Fruit fly (Drosophila melanogaster) whole organism, larva: ENCODE results near the gene kirre.

ENCODE experiments used
- noc ChIP-seq: fragments of 200-800 bp; sonication (Bioruptor generic); optimal IDR thresholded peaks from 3 replicates; lab custom pipeline; 2019; ENCODE audit warnings: missing biosample characterization, mild to moderate bottlenecking, missing genetic modification characterization, moderate library complexity

The kirre gene

DNA sequence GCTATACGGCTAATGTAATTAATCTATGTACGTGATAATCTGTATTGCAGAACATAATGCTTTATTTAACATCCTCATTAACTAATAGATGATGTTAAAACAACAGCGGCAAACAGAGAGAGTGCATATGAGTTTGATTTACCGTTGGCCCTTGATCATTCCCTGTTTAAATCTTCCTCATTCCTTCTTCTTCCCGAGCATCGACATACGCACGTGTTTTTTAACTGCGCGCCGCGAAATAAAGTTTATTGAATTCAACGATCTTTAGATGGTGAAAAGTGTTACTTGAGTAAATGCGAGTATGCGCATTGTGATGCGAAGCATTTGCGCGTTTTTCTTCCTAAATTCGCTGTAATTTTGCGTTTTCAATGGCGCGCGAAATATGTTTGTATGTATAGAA is at the start of gene kirre:
Gene kirre, plus strand, starts transcription at position 301 of the 400 bp plus-strand sequence.
- no peak for TF ChIP-seq noc

DNA sequence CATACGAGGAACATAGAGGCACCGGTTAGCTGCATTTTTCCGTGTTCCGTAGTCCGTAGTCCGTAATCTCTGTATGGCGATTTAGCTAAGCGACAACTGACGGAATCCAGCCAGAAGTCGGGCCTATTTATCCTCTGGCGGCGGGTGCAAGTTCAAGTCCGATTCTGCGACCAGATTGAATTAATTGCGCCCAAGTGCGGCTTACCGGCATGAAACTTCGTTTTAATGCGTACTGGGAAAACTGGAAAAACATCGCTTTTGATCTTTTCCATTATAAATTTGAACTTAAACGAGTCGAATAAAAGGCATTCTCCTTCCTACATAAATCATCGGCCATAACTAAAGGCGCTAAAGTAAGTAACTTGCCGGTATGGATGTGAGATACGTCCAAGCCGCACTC is 46.4 kb upstream of the kirre start, which contains the start of gene dyw:
Gene dyw, minus strand, starts transcription at position 101 of the 400 bp plus-strand sequence.
- no peak for TF ChIP-seq noc

DNA sequence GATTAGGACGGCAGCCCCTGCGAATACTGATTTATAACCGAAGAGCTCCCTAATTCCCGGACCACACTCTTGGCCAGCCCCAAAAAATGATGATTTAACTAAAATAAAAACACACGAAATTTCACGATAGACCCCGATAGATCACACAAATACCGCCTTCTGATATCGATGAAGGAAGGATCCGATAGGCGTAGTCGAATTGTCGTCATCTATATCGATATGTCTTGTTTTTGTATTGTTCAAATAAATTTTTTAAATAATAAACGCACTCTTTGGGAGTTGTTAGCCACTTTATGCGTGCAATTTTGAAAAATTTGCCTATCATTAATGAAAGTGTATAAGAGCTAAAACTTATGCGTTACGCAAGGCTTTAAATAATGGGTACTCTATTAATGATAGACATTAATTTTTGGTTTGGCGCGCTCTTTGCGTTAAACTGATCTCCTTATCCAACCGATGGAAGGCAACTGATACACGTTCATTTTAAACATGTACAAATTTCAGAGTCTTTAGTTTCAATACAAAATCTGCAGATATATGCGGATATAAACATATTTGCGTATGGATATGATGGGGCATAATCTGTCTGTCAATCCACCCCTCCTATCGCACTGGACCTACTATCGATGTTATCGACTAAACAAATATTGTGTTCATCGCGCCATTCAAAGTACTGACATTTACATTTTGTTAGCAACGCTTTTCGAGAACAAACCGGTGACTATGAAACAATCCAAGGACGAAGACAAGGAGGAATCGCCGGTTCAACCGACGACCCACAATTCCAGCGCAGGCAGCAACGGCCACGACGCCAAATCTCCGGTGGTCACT is 41.9 kb upstream of the kirre start, which contains the start of the genes Spg7 and Lint-O:
Gene Spg7, minus strand, starts transcription at position 148 of the 831 bp plus-strand sequence.
Gene Lint-O, plus strand, starts transcription at position 638 of the 831 bp plus-strand sequence.
- no peak for TF ChIP-seq noc

DNA sequence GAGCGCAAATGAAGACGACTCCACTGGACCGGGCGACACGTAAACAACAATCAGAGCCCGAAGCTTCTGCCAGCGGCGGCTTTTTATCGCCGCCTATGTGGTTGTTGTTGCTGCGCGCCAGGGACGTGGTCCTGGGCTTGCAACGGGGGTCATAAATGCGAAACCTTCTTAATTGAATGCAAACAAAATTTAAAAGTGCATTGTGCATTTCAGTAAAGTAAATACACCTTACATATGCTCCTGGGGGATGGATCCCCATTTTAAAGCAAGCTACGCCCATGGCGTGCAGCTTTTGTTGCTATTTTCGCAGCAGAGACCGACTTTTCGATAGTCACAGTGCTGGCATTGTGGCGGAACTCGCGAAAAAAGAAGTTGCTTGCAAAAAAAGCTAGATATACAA is 36.5 kb upstream of the kirre start, which contains the start of gene Ugalt:
Gene Ugalt, minus strand, starts transcription at position 160 of the 400 bp plus-strand sequence.
- peak; percentile 100 for TF ChIP-seq noc

DNA sequence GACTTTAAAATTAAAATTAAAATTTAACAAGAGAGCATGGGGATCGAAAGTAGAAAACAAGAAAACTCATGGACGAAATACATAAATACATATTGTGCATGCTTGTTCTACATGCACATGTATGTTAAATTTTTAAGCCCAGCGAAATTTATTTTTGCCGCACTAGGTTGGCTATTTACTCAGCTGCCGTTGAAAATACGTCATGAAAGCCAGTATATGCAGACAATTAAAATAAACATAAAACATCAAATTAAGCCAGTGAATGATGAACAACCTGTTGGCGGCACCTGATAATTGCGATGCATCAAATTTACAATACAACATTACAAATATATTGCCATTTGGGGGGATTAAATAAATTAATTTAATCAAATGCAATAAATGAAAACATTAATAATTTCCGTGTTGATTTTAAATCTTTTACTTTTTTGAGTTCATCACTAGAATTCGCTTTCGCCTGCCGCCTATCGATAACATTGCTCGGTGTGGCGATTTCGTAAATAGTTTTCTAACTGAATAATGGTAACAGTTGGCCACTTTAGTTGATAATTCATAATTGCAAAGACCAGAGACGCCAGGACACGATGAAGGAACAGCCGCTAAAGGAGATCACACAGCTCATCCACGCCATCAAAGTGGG is 35.9 kb upstream of the kirre start, which contains the start of gene eIF2Bbeta:
Gene eIF2Bbeta, plus strand, starts transcription at position 438 of the 640 bp plus-strand sequence.
- no peak for TF ChIP-seq noc

DNA sequence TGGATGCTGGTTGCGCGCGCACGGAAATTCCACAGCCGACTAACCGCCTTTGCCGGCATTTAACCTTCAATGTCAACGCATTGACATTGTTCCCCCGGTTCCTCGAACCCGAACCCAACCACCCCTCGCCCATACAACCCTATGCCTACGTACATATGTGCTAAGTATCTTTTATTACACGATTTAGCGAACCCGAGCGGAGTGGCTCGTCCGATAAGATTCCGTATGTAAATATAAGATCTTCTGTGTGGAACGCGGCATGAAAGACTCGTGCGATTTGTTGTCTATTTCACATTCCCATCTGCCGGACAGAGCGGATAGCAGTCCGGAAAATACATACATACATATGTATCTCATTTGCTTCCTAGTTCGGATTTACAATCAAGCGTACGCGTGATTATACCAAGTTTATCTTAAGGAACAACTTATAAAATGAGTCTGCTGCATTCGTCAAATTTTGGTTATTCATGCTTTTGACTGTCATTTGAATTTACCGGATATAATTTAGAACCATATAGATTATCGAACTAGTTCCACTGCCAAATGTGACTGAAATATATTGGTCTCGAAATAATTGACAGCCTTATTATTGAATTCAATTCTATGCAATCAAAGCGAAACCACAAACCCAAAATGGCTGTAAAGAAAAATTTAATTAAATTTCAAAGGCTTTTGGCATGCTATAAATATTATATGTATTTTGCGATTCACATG is 32.6 kb upstream of the kirre start, which contains the start of gene CG2680:
Gene CG2680, minus strand, starts transcription at position 51 of the 714 bp plus-strand sequence.
- TF ChIP-seq noc = no peak

DNA sequence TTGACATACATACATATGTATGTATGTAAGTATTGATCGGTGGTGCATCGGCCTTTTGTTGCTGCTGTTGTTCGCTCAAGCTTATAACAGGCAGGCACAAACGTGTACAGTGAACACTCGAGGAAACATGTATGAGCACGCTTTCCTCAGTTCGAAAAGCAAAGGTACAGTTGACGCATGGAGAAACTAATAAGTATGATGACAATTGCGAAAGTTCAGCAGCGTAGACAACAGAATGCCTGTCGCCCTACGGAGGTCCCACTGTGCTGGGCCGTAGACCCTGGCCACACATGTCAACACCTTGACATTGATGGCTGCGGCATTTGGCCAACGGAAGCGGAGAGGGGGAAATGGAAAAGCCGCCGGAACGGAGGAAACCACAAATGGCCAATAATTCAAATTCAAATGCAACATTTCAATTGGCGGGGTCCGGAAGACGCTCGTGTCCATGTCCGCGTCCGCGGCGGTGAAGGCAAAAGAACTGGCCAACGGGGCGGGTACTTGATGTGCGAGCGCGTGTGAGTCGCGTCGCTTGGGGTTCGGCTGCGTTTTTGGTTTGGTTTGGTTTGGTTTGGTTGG is 31.9 kb upstream of the kirre start, which contains the start of gene CG2681:
Gene CG2681, plus strand, starts transcription at position 529 of the 579 bp plus-strand sequence.
- TF ChIP-seq noc = no peak

DNA sequence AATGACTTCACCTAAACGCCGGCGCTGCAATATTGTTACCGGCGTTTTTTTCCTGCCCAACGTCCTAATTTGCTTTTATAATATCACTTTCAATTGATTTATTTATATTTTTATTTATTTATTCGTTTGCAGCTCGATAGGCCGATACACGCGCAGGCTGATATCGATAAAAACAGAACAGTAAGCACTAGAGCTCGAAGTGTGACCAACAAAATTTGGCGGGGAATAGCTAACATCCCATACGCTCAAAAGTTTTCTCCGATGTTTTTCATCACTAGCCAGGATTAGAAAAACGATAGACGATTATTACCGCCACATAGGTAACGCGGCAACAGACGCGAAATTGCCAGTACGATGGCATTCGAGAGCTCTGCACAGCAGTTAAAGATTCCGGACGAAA is 26.4 kb upstream of the kirre start, which contains the start of the genes CG2685 and CG2694:
Gene CG2685, minus strand, starts transcription at position 185 of the 400 bp plus-strand sequence.
Gene CG2694, plus strand, starts transcription at position 304 of the 400 bp plus-strand sequence.
- no peak for TF ChIP-seq noc

DNA sequence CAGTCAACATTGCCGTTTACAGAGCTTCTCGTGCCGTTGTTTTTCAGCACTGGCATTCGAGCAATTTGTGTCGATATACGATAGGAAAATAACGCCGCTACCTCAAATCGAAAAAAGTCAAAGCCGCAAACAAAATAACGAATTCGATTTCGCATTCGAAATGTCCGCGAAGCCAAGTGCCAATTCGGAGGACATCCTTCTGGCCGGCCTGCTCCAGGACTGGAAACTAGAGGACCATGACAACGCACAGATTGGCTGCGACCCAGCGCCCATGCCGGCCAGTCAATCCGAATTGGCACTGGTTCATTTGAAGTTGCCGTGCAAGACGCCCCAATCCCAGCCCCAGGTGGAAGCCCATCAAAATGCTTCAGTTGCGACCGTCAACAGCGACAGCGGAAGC is 25.5 kb upstream of the kirre start:
- TF ChIP-seq noc = no peak

DNA sequence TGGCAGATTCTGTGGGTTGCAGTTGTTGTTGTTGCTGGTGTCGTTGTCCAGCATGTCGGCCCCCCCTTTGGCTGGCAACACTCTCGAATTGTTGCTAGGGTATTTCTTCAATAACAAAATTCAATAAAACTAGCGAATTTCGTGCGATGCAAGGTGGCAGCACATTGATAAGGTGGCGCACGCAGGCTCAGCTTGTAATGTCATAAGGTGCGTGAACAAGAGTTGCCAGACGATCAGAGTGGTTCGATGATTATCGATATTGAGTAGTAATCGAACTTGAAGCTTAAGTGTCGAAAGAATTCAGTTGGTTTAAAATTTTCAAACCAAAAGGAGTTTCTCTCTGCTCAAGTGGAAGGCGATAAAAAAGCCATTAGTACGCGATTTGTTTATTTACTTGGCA is 20.1 kb upstream of the kirre start, which contains the start of gene CG2701:
Gene CG2701, minus strand, starts transcription at position 206 of the 400 bp plus-strand sequence.
- no peak for TF ChIP-seq noc

DNA sequence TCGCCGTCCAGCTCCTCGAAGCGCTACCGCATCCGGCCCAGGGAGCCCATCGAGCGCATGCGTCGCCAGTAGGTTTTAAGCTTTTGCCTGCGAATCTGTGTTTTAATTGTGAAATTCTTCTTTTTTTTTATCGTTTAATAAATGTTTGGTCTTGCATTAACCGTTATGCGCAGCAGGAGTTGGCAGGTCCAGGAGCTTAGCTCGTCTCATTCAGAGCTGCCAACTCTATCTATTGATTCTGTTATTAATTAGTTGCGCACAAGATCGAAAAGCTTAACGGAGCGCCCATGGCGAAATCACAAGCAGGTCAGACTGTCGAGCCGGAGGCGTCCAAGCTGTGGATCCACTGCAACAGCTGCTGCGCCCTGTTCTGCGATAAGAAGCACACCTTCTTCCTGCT is 13.8 kb upstream of the kirre start, which contains the start of gene vilya:
Gene vilya, plus strand, starts transcription at position 259 of the 400 bp plus-strand sequence.
- TF ChIP-seq noc = no peak

DNA sequence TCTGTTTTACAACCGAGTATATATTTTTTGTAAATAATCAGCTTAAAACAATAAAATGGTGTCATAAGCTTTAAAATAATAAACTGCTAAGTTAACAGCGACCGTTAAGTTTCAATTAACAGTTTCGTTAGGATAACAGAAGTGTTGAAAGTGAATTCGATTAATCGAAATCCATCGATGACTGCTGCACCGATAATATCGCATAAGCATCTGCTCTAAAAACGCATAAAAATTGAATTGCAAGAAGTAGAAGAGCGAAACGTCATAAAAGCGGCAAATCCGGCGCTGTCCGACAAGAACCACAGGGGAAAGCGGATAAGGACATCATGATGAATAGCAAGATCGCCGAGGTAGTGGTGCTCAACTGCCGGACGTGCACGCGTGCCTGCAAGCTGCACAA is 12.7 kb upstream of the kirre start, which contains the start of gene dwg:
Gene dwg, plus strand, starts transcription at position 193 of the 400 bp plus-strand sequence.
- TF ChIP-seq noc = no peak

DNA sequence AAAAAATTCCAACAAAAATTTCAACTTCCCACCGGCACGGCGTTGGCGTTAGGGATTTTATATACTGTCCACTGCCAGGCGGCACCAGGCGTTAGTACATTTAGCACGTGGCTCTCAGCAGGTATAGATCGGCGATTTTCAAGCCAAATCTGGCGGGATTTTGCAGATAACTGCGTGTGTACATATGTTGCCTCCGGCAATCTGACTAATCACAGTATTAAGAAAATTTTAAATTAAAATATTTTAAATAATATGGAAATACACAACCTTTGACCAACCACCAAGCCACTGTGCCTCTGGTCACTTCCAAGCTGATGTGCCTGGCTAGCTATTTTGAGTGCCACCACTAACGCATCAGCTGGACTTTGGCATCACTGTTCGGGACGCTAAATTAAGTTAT is 8.1 kb upstream of the kirre start, which contains the start of the genes ttm50 and CG2712:
Gene ttm50, minus strand, starts transcription at position 64 of the 400 bp plus-strand sequence.
Gene CG2712, plus strand, starts transcription at position 343 of the 400 bp plus-strand sequence.
- peak; percentile 58 for TF ChIP-seq noc

DNA sequence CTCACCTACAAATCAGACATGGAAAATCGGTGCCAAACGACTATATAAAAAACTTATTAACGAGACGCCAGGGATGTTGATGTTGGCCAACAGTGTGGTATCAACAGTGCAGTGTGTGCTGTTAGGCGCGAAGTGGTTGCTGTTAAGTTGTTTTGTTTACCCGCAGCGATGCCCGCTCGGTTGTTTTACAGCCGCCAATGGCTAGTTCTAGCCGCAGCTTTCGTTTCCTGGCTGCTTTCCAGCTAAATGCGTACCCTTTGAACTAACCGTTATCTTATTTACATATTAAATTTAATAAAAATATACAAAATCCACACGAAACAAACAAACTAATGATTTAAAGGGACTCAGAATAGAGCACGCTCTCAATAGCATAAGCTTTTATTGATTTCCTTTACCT is 1.5 kb upstream of the kirre start, which contains the start of gene crm:
Gene crm, minus strand, starts transcription at position 111 of the 400 bp plus-strand sequence.
- TF ChIP-seq noc = no peak

DNA sequence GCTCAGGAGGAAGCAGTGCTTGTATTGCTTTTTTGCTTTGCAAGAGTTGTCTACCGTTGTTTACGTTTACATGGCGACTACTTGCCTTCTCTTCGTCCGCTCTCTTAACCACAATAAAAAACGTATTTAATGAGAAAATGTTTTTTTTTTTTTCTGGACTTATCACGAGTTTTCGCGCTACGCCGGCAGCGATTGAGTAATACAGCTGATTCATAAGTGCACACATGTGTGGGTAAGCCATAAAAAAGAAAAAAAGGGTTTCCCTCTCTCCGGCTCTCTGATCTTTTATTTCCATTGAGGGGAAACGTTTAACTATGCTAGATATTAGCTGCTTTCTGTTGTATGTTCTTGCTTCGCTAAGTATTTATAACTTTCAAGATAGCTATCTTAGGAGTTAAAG is 1.9 kb downstream of the kirre start:
- TF ChIP-seq noc = no peak
